Fruit fly (Drosophila melanogaster) whole organism, embryonic: ENCODE results near the gene Pdi.

Source experiments
- CG10147 ChIP-seq: fragments of 200-800 bp; sonication (Bioruptor generic); optimal IDR thresholded peaks from 2 replicates; lab custom pipeline; 2019; ENCODE audit warnings: missing biosample characterization, mild to moderate bottlenecking, missing genetic modification characterization, moderate library complexity
- CG11504 ChIP-seq: fragments of 200-800 bp; sonication (Bioruptor generic); optimal IDR thresholded peaks from 3 replicates; lab custom pipeline; 2019; ENCODE audit warnings: missing biosample characterization, mild to moderate bottlenecking, missing genetic modification characterization, moderate library complexity
- CG12391 ChIP-seq: fragments of 200-800 bp; sonication (Bioruptor generic); optimal IDR thresholded peaks from 3 replicates; lab custom pipeline; 2018; ENCODE audit warnings: missing biosample characterization, mild to moderate bottlenecking, missing genetic modification characterization, moderate library complexity
- CG15269 ChIP-seq: fragments of 200-800 bp; sonication (Bioruptor generic); optimal IDR thresholded peaks from 2 replicates; lab custom pipeline; 2018; ENCODE audit warnings: missing biosample characterization, mild to moderate bottlenecking, missing genetic modification characterization, moderate library complexity
- CG15601 ChIP-seq: fragments of 200-800 bp; sonication (Bioruptor generic); optimal IDR thresholded peaks from 3 replicates; lab custom pipeline; 2019; ENCODE audit warnings: missing biosample characterization, mild to moderate bottlenecking, missing genetic modification characterization, moderate library complexity
- CG17361 ChIP-seq: fragments of 200-800 bp; sonication (Bioruptor generic); IDR thresholded peaks from 3 replicates; pipeline ENCODE4 v1.3.6; 2022; ENCODE audit warnings: missing biosample characterization, missing genetic modification characterization
- CG18262 ChIP-seq: fragments of 200-800 bp; optimal IDR thresholded peaks from 3 replicates; lab custom pipeline; 2019; ENCODE audit warnings: missing biosample characterization, mild to moderate bottlenecking, missing genetic modification characterization, moderate library complexity
- CG2678 ChIP-seq: fragments of 200-800 bp; sonication (Bioruptor generic); optimal IDR thresholded peaks from 3 replicates; lab custom pipeline; 2019; ENCODE audit warnings: missing biosample characterization, mild to moderate bottlenecking, missing genetic modification characterization, moderate library complexity
- CG3163 ChIP-seq: fragments of 200-800 bp; sonication (Bioruptor generic); optimal IDR thresholded peaks from 3 replicates; lab custom pipeline; 2016; ENCODE audit warnings: missing biosample characterization, missing genetic modification characterization
- CG6272 ChIP-seq: fragments of 200-800 bp; sonication (Bioruptor generic); IDR thresholded peaks from 2 replicates; pipeline ENCODE4 v1.3.6; 2022; ENCODE audit warnings: missing biosample characterization, missing genetic modification characterization
- CG6683 ChIP-seq: fragments of 200-800 bp; sonication (Bioruptor generic); optimal IDR thresholded peaks from 2 replicates; lab custom pipeline; 2017; ENCODE audit warnings: missing biosample characterization, mild to moderate bottlenecking, missing genetic modification characterization, missing genetic modification reagents
- CG7556 ChIP-seq: fragments of 200-800 bp; sonication (Bioruptor generic); optimal IDR thresholded peaks from 2 replicates; lab custom pipeline; 2017; ENCODE audit warnings: missing biosample characterization, mild to moderate bottlenecking, missing genetic modification characterization
- D19A ChIP-seq: fragments of 200-800 bp; optimal IDR thresholded peaks from 3 replicates; lab custom pipeline; 2019; ENCODE audit warnings: missing biosample characterization, mild to moderate bottlenecking, missing genetic modification characterization, moderate library complexity
- Dad ChIP-seq: fragments of 200-800 bp; sonication (Bioruptor generic); optimal IDR thresholded peaks from 3 replicates; lab custom pipeline; 2016; ENCODE audit warnings: missing biosample characterization, missing genetic modification characterization
- Dek ChIP-seq: fragments of 200-800 bp; sonication (Bioruptor generic); optimal IDR thresholded peaks from 3 replicates; lab custom pipeline; 2019; ENCODE audit warnings: missing biosample characterization, mild to moderate bottlenecking, missing genetic modification characterization, moderate library complexity
- Doc2 ChIP-seq: fragments of 200-800 bp; sonication (Bioruptor generic); IDR thresholded peaks from 2 replicates; pipeline ENCODE4 v1.3.6; 2022; ENCODE audit warnings: missing biosample characterization, missing genetic modification characterization
- Ets97D ChIP-seq: fragments of 200-800 bp; sonication (Bioruptor generic); optimal IDR thresholded peaks from 3 replicates; lab custom pipeline; 2016; ENCODE audit warnings: missing biosample characterization, missing genetic modification characterization
- HHEX ChIP-seq: fragments of 200-800 bp; sonication (Bioruptor generic); optimal IDR thresholded peaks from 3 replicates; lab custom pipeline; 2017; ENCODE audit warnings: missing biosample characterization, mild to moderate bottlenecking, missing genetic modification characterization, missing genetic modification reagents
- Hr51 ChIP-seq, 2 experiments: fragments of 200-800 bp; sonication (Bioruptor generic); optimal IDR thresholded peaks; 2 replicates in 1 of 2; 3 replicates in 1 of 2; lab custom pipeline; 2016 to 2018; ENCODE audit warnings: missing biosample characterization in 2 of 2, missing genetic modification characterization in 2 of 2, mild to moderate bottlenecking in 1 of 2, moderate library complexity in 1 of 2
- Meics ChIP-seq: fragments of 200-800 bp; sonication (Bioruptor generic); optimal IDR thresholded peaks from 2 replicates; lab custom pipeline; 2017; ENCODE audit warnings: missing biosample characterization, mild to moderate bottlenecking, missing genetic modification characterization
- NC2α ChIP-seq: fragments of 200-800 bp; sonication (Bioruptor generic); optimal IDR thresholded peaks from 2 replicates; lab custom pipeline; 2016; ENCODE audit warnings: missing biosample characterization, missing genetic modification characterization
- NC2β ChIP-seq: fragments of 200-800 bp; sonication (Bioruptor generic); optimal IDR thresholded peaks from 2 replicates; lab custom pipeline; 2016; ENCODE audit warnings: missing biosample characterization, missing genetic modification characterization
- NFAT ChIP-seq: fragments of 200-800 bp; sonication (Bioruptor generic); IDR thresholded peaks from 2 replicates; pipeline ENCODE4 v1.3.6; 2022; ENCODE audit warnings: missing biosample characterization, missing genetic modification characterization
- Nf-YC ChIP-seq: fragments of 200-800 bp; optimal IDR thresholded peaks from 3 replicates; lab custom pipeline; 2019; ENCODE audit warnings: missing biosample characterization, mild to moderate bottlenecking, missing genetic modification characterization, moderate library complexity
- Oli ChIP-seq: fragments of 200-800 bp; sonication (Bioruptor generic); optimal IDR thresholded peaks from 2 replicates; lab custom pipeline; 2018; ENCODE audit warnings: missing biosample characterization, mild to moderate bottlenecking, missing genetic modification characterization, moderate library complexity
- Sox102F ChIP-seq: fragments of 200-800 bp; sonication (Bioruptor generic); optimal IDR thresholded peaks from 2 replicates; lab custom pipeline; 2018; ENCODE audit warnings: missing biosample characterization, mild to moderate bottlenecking, missing genetic modification characterization, moderate library complexity
- al ChIP-seq: fragments of 200-800 bp; sonication (Bioruptor generic); IDR thresholded peaks from 2 replicates; pipeline ENCODE4 v1.3.6; 2022; ENCODE audit warnings: missing biosample characterization, missing genetic modification characterization
- br ChIP-seq: fragments of >200 bp; optimal IDR thresholded peaks from 2 replicates; lab custom pipeline; 2017
- bsh ChIP-seq, 2 experiments: fragments of 200-800 bp; sonication (Bioruptor generic); optimal IDR thresholded peaks; 2 replicates each; lab custom pipeline; 2017 to 2018; ENCODE audit warnings: mild to moderate bottlenecking in 2 of 2, missing biosample characterization in 2 of 2, missing genetic modification characterization in 2 of 2, moderate library complexity in 1 of 2
- cwo ChIP-seq: fragments of 200-800 bp; sonication (Bioruptor generic); optimal IDR thresholded peaks from 3 replicates; lab custom pipeline; 2017; ENCODE audit warnings: missing biosample characterization, missing genetic modification characterization, mild to moderate bottlenecking, moderate library complexity, missing genetic modification reagents
- fd96Cb ChIP-seq: fragments of 200-800 bp; sonication (Bioruptor generic); optimal IDR thresholded peaks from 2 replicates; lab custom pipeline; 2018; ENCODE audit warnings: missing biosample characterization, mild to moderate bottlenecking, missing genetic modification characterization, moderate library complexity
- gcm ChIP-seq: fragments of 200-800 bp; sonication (Bioruptor generic); optimal IDR thresholded peaks from 2 replicates; lab custom pipeline; 2019; ENCODE audit warnings: missing biosample characterization, mild to moderate bottlenecking, missing genetic modification characterization, moderate library complexity
- gem ChIP-seq: fragments of 200-800 bp; sonication (Bioruptor generic); optimal IDR thresholded peaks from 2 replicates; lab custom pipeline; 2019; ENCODE audit warnings: missing biosample characterization, mild to moderate bottlenecking, missing genetic modification characterization, moderate library complexity
- gsb-n ChIP-seq: fragments of 200-800 bp; sonication (Bioruptor generic); optimal IDR thresholded peaks from 3 replicates; lab custom pipeline; 2018; ENCODE audit warnings: missing biosample characterization, mild to moderate bottlenecking, missing genetic modification characterization
- org-1 ChIP-seq: fragments of 200-800 bp; sonication (Bioruptor generic); optimal IDR thresholded peaks from 2 replicates; lab custom pipeline; 2017; ENCODE audit warnings: missing biosample characterization, missing genetic modification characterization
- peb ChIP-seq: fragments of 200-800 bp; sonication (Bioruptor generic); IDR thresholded peaks from 2 replicates; pipeline ENCODE4 v1.3.6; 2022; ENCODE audit warnings: missing biosample characterization, missing genetic modification characterization
- slbo ChIP-seq: fragments of 200-800 bp; sonication (Bioruptor generic); IDR thresholded peaks from 2 replicates; pipeline ENCODE4 v1.3.6; 2022; ENCODE audit warnings: missing biosample characterization, missing genetic modification characterization
- stwl ChIP-seq: fragments of 200-800 bp; sonication (Bioruptor generic); optimal IDR thresholded peaks from 3 replicates; lab custom pipeline; 2018; ENCODE audit warnings: missing biosample characterization, mild to moderate bottlenecking, missing genetic modification characterization, moderate library complexity
- sug ChIP-seq: fragments of 200-800 bp; optimal IDR thresholded peaks from 2 replicates; lab custom pipeline; 2019; ENCODE audit warnings: missing biosample characterization, mild to moderate bottlenecking, missing genetic modification characterization, moderate library complexity
- tio ChIP-seq: fragments of 200-800 bp; sonication (Bioruptor generic); optimal IDR thresholded peaks from 2 replicates; lab custom pipeline; 2017; ENCODE audit warnings: missing biosample characterization, missing genetic modification characterization, inconsistent platforms
- wek ChIP-seq: fragments of 200-800 bp; sonication (Bioruptor generic); optimal IDR thresholded peaks from 3 replicates; lab custom pipeline; 2018; ENCODE audit warnings: missing biosample characterization, mild to moderate bottlenecking, missing genetic modification characterization, moderate library complexity
- zf30C ChIP-seq: fragments of 200-800 bp; sonication (Bioruptor generic); optimal IDR thresholded peaks from 3 replicates; lab custom pipeline; 2018; ENCODE audit warnings: missing biosample characterization, mild to moderate bottlenecking, missing genetic modification characterization

The Pdi gene

DNA sequence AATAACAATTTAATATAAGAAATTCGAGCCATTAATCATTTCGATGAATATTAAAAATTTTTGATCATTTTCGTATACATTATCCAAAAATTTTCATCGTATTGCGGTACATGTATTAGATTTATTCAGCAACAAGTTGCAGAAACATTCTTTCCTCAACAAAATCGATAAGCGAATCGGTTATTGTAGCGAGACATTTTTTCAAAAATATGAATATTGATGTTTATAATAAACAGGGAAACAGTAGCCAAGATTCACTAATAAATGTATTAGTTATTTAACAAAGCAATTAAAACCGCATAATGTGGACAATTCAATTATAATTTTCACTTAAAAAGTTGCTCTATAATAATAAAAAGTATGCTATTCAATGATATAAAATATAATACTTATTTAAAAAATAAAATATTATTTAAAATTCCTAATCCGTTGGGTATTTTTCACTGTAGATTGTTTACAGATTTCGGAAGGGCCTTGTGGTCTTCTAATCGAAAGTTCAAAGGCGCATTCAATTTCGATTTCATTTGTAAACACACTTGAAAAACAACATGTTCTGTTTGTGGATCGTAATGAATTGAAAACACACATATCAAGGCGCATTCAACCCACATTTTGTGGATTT, 53.4 kb downstream of the Pdi start (continued):
- TF ChIP-seq NC2β (no peak), sug (tag; lab: Kevin White, UChicago) (peak; percentile 39), wek (no peak), gsb-n (tag; lab: Kevin White, UChicago) (peak; percentile 3), slbo (GFP tag; lab: Robert Waterston, UW) (no peak), CG6683 (GFP tag; lab: Kevin White, UChicago) (no peak), Hr51 (GFP tag; optimal IDR thresholded peaks at IDR 0.05; lab: Kevin White, UChicago) (peak in 1 of 2 experiments; percentile 65), Sox102F (GFP tag; lab: Kevin White, UChicago) (peak; percentile 46), Doc2 (GFP tag; lab: Robert Waterston, UW) (no peak), al (GFP tag; lab: Robert Waterston, UW) (no peak), CG6272 (GFP tag; lab: Robert Waterston, UW) (no peak), CG10147 (GFP tag; lab: Kevin White, UChicago) (peak; percentile 5), gcm (GFP tag; lab: Kevin White, UChicago) (peak; percentile 7), tio (GFP tag; lab: Kevin White, UChicago) (no peak), fd96Cb (tag; lab: Kevin White, UChicago) (no peak), peb (GFP tag; lab: Robert Waterston, UW) (no peak), br (lab: Kevin White, UChicago) (no peak), gem (tag; lab: Kevin White, UChicago) (peak; percentile 62), cwo (GFP tag; lab: Kevin White, UChicago) (peak; percentile 62), bsh (GFP tag; optimal IDR thresholded peaks at IDR 0.05; lab: Kevin White, UChicago) (peak in 1 of 2 experiments; percentile 44), CG3163 (GFP tag; lab: Kevin White, UChicago) (no peak), Nf-YC (peak; percentile 23), CG7556 (peak; percentile 17), Ets97D (GFP tag; lab: Kevin White, UChicago) (no peak), D19A (tag; lab: Kevin White, UChicago) (peak; percentile 32), Oli (tag; lab: Kevin White, UChicago) (peak; percentile 5), CG17361 (GFP tag; lab: Robert Waterston, UW) (0 out of 3 replicates have a peak, but pooled peaks have one; percentile 15), CG15601 (tag; lab: Kevin White, UChicago) (peak; percentile 57), CG18262 (peak; percentile 57), Dad (GFP tag; lab: Kevin White, UChicago) (no peak), Dek (tag; lab: Kevin White, UChicago) (peak; percentile 36), CG2678 (tag; lab: Kevin White, UChicago) (peak; percentile 60), CG15269 (tag; lab: Kevin White, UChicago) (peak; percentile 56), org-1 (no peak), zf30C (GFP tag; lab: Kevin White, UChicago) (no peak), CG11504 (peak; percentile 98), NC2α (GFP tag; lab: Kevin White, UChicago) (no peak), NFAT (GFP tag; lab: Robert Waterston, UW) (no peak), Meics (GFP tag; lab: Kevin White, UChicago) (peak; percentile 15), stwl (peak; percentile 4), HHEX (GFP tag; lab: Kevin White, UChicago) (no peak), CG12391 (tag; lab: Kevin White, UChicago) (peak; percentile 55)
